Fruit fly (Drosophila melanogaster): ENCODE measurements around the gene ttk.
A peak's percentile ranks its signal among the peaks of the same experiment; 100 is the strongest.

- TF ChIP-seq CG8478 (optimal IDR thresholded peaks at IDR 0.05) (no peak), CTCF (optimal IDR thresholded peaks at IDR 0.05) (peak in 1 of 2 experiments; percentile 24)
These were observed 32.0 kb downstream of the ttk start, which contains the start of gene awd for dm6 chr3R:31745629-31746081.

Measured in S2 (cell line).